Worm (Caenorhabditis elegans) whole organism, late embryonic: ENCODE data around the gene M01H9.3.

Source experiments
- C08G9.2 ChIP-seq: sonication (generic microtip); optimal IDR thresholded peaks from 2 replicates; lab custom pipeline; 2016; ENCODE audit warnings: mild to moderate bottlenecking, missing genetic modification characterization, moderate library complexity, missing compliant biosample characterization
- C38D4.7 ChIP-seq: fragments of 200-800 bp; sonication (Bioruptor generic); optimal IDR thresholded peaks from 2 replicates; lab custom pipeline; 2018; ENCODE audit warnings: mild to moderate bottlenecking, missing genetic modification characterization, moderate library complexity, missing compliant biosample characterization
- K02D7.2 ChIP-seq: sonication (generic microtip); optimal IDR thresholded peaks from 2 replicates; lab custom pipeline; 2017; ENCODE audit warnings: mild to moderate bottlenecking, missing genetic modification characterization, missing compliant biosample characterization
- K09A11.1 ChIP-seq: sonication (generic microtip); optimal IDR thresholded peaks from 2 replicates; lab custom pipeline; 2017; ENCODE audit warnings: antibody characterized with exemption, mild to moderate bottlenecking, missing genetic modification characterization, missing compliant biosample characterization; ENCODE audit not compliant: insufficient read depth
- T23F11.4 ChIP-seq: fragments of 200-800 bp; sonication (Bioruptor generic); optimal IDR thresholded peaks from 2 replicates; lab custom pipeline; 2018; ENCODE audit warnings: mild to moderate bottlenecking, missing genetic modification characterization, missing compliant biosample characterization
- Y22D7AL.16 ChIP-seq: sonication (generic microtip); optimal IDR thresholded peaks from 2 replicates; lab custom pipeline; 2016; ENCODE audit warnings: missing genetic modification characterization, missing compliant biosample characterization
- ama-1 ChIP-seq: fragments of 150-350 bp; optimal IDR thresholded peaks from 2 replicates; lab custom pipeline; 2014
- ceh-19 ChIP-seq: fragments of 200-800 bp; sonication (Bioruptor generic); optimal IDR thresholded peaks from 2 replicates; lab custom pipeline; 2018; ENCODE audit warnings: mild to moderate bottlenecking, missing genetic modification characterization, missing compliant biosample characterization
- ceh-2 ChIP-seq: sonication (generic microtip); optimal IDR thresholded peaks from 2 replicates; lab custom pipeline; 2016; ENCODE audit warnings: missing genotype, missing genetic modification characterization, missing compliant biosample characterization
- ceh-31 ChIP-seq: sonication (generic microtip); optimal IDR thresholded peaks from 2 replicates; lab custom pipeline; 2016; ENCODE audit warnings: missing genetic modification characterization, missing compliant biosample characterization
- elt-4 ChIP-seq: sonication (generic microtip); optimal IDR thresholded peaks from 2 replicates; lab custom pipeline; 2016; ENCODE audit warnings: missing genetic modification characterization, missing compliant biosample characterization
- ets-4 ChIP-seq: sonication (generic microtip); optimal IDR thresholded peaks from 2 replicates; lab custom pipeline; 2016; ENCODE audit warnings: missing genetic modification characterization, missing compliant biosample characterization
- fax-1 ChIP-seq: sonication (generic microtip); optimal IDR thresholded peaks from 2 replicates; lab custom pipeline; 2016; ENCODE audit warnings: missing genotype, missing genetic modification characterization, missing compliant biosample characterization
- fkh-6 ChIP-seq: sonication (generic microtip); optimal IDR thresholded peaks from 2 replicates; lab custom pipeline; 2016; ENCODE audit warnings: missing genetic modification characterization, missing compliant biosample characterization
- gmeb-2 ChIP-seq: sonication (generic microtip); optimal IDR thresholded peaks from 2 replicates; lab custom pipeline; 2016; ENCODE audit warnings: missing genetic modification characterization, inconsistent platforms, missing compliant biosample characterization
- hlh-30 ChIP-seq: sonication (generic microtip); optimal IDR thresholded peaks from 2 replicates; lab custom pipeline; 2017; ENCODE audit warnings: antibody characterized with exemption, missing genetic modification characterization, missing compliant biosample characterization; ENCODE audit not compliant: insufficient read depth
- hlh-8 ChIP-seq: sonication (generic microtip); optimal IDR thresholded peaks from 2 replicates; lab custom pipeline; 2016; ENCODE audit warnings: missing genotype, missing genetic modification characterization, missing compliant biosample characterization
- lim-6 ChIP-seq: sonication (generic microtip); optimal IDR thresholded peaks from 2 replicates; lab custom pipeline; 2016; ENCODE audit warnings: missing genetic modification characterization, missing compliant biosample characterization
- odd-2 ChIP-seq: sonication (generic microtip); optimal IDR thresholded peaks from 2 replicates; lab custom pipeline; 2017; ENCODE audit warnings: antibody characterized with exemption, mild to moderate bottlenecking, missing genetic modification characterization, missing compliant biosample characterization
- pag-3 ChIP-seq: sonication (generic microtip); optimal IDR thresholded peaks from 2 replicates; lab custom pipeline; 2016; ENCODE audit warnings: missing compliant biosample characterization, missing genetic modification characterization, borderline replicate concordance
- pax-1 ChIP-seq: fragments of 150-350 bp; optimal IDR thresholded peaks from 2 replicates; lab custom pipeline; 2014; ENCODE audit warnings: missing biosample characterization, missing genetic modification characterization
- pha-2 ChIP-seq: sonication (generic microtip); optimal IDR thresholded peaks from 2 replicates; lab custom pipeline; 2017; ENCODE audit warnings: mild to moderate bottlenecking, missing genetic modification characterization, missing compliant biosample characterization
- pqm-1 ChIP-seq: sonication (generic microtip); optimal IDR thresholded peaks from 2 replicates; lab custom pipeline; 2016; ENCODE audit warnings: missing genetic modification characterization, missing compliant biosample characterization
- pros-1 ChIP-seq: fragments of 150-350 bp; optimal IDR thresholded peaks from 2 replicates; lab custom pipeline; 2014; ENCODE audit warnings: missing biosample characterization, missing genetic modification reagents, missing genetic modification characterization
- syd-9 ChIP-seq: sonication (generic microtip); optimal IDR thresholded peaks from 2 replicates; lab custom pipeline; 2016; ENCODE audit warnings: mild to moderate bottlenecking, missing genetic modification characterization, moderate library complexity, missing compliant biosample characterization
- ttx-3 ChIP-seq: sonication (generic microtip); optimal IDR thresholded peaks from 2 replicates; lab custom pipeline; 2016; ENCODE audit warnings: missing genetic modification reagents, missing genetic modification characterization, missing compliant biosample characterization
- unc-3 ChIP-seq, 2 experiments: fragments of 200-800 bp in 1 of 2; sonication (Bioruptor generic) in 1 of 2; sonication (generic microtip) in 1 of 2; conservative IDR thresholded peaks in 1 of 2; optimal IDR thresholded peaks in 1 of 2; 2 replicates each; pipeline versions ENCODE4 v1.3.6 to Lab custom; 2016 to 2022; ENCODE audit warnings: missing compliant biosample characterization in 2 of 2, missing genetic modification characterization in 2 of 2, missing genetic modification reagents in 1 of 2
- unc-42 ChIP-seq: sonication (generic microtip); optimal IDR thresholded peaks from 2 replicates; lab custom pipeline; 2016; ENCODE audit warnings: missing genotype, missing genetic modification characterization, missing compliant biosample characterization
- unc-55 ChIP-seq: sonication (generic microtip); optimal IDR thresholded peaks from 2 replicates; lab custom pipeline; 2017; ENCODE audit warnings: missing biosample characterization, missing genetic modification reagents, missing genetic modification characterization
- zip-5 ChIP-seq: sonication (generic microtip); optimal IDR thresholded peaks from 2 replicates; lab custom pipeline; 2016; ENCODE audit warnings: missing genetic modification characterization, missing compliant biosample characterization
- ztf-16 ChIP-seq: sonication (generic microtip); optimal IDR thresholded peaks from 2 replicates; lab custom pipeline; 2017; ENCODE audit warnings: missing genetic modification characterization, missing compliant biosample characterization

M01H9.3 gene

ce11 chrIV:4478612-4479011 lies 1.8 kb upstream of the M01H9.3 start:
- no peak for TF ChIP-seq fkh-6 (tag; lab: Kevin White, UChicago)
- TF ChIP-seq ztf-16 (tag; lab: Kevin White, UChicago): no peak
- no peak for TF ChIP-seq pha-2 (tag; lab: Kevin White, UChicago)
- TF ChIP-seq elt-4 (tag; lab: Kevin White, UChicago): no peak
- TF ChIP-seq K09A11.1 (tag; lab: Kevin White, UChicago): no peak
- TF ChIP-seq unc-55 (GFP tag; lab: Kevin White, UChicago): no peak
- no peak for TF ChIP-seq pax-1 (tag; lab: Kevin White, UChicago)
- TF ChIP-seq ama-1 (lab: Kevin White, UChicago): no peak
- TF ChIP-seq gmeb-2 (tag; lab: Kevin White, UChicago): no peak
- TF ChIP-seq pqm-1 (tag; lab: Kevin White, UChicago): no peak
- no peak for TF ChIP-seq unc-3 (GFP tag; conservative IDR thresholded peaks at IDR 0.05; lab: Robert Waterston, UW)
- no peak for TF ChIP-seq unc-3 (tag; optimal IDR thresholded peaks at IDR 0.05; lab: Kevin White, UChicago)
- TF ChIP-seq ceh-2 (tag; lab: Kevin White, UChicago): no peak

- TF ChIP-seq ama-1 (lab: Kevin White, UChicago) (no peak), ets-4 (tag; lab: Kevin White, UChicago) (no peak), unc-3 (GFP tag; conservative IDR thresholded peaks at IDR 0.05; lab: Robert Waterston, UW) (no peak), unc-3 (tag; optimal IDR thresholded peaks at IDR 0.05; lab: Kevin White, UChicago) (no peak), pag-3 (tag; lab: Kevin White, UChicago) (no peak), ttx-3 (no peak), Y22D7AL.16 (tag; lab: Kevin White, UChicago) (no peak), elt-4 (tag; lab: Kevin White, UChicago) (no peak), unc-42 (tag; lab: Kevin White, UChicago) (no peak), zip-5 (tag; lab: Kevin White, UChicago) (no peak)
These were observed 1.3 kb downstream of the M01H9.3 start for ce11 chrIV:4475362-4476086.

ce11 chrIV:4473767-4474166 lies 3.1 kb downstream of the M01H9.3 start:
- TF ChIP-seq ceh-19 (GFP tag; lab: Kevin White, UChicago): no peak
- no peak for TF ChIP-seq lim-6 (tag; lab: Kevin White, UChicago)
- no peak for TF ChIP-seq fax-1 (tag; lab: Kevin White, UChicago)
- TF ChIP-seq T23F11.4 (GFP tag; lab: Kevin White, UChicago): no peak
- no peak for TF ChIP-seq unc-42 (tag; lab: Kevin White, UChicago)
- TF ChIP-seq hlh-8 (tag; lab: Kevin White, UChicago): no peak
- no peak for TF ChIP-seq C38D4.7
- no peak for TF ChIP-seq pros-1
- no peak for TF ChIP-seq K02D7.2
- no peak for TF ChIP-seq odd-2 (tag; lab: Kevin White, UChicago)
- TF ChIP-seq, all 69 proteins: peak for 0

ce11 chrIV:4472418-4473173 lies 4.3 kb downstream of the M01H9.3 start:
- TF ChIP-seq hlh-30 (tag; lab: Kevin White, UChicago) (peak; percentile 8), ceh-19 (GFP tag; lab: Kevin White, UChicago) (no peak)

DNA sequence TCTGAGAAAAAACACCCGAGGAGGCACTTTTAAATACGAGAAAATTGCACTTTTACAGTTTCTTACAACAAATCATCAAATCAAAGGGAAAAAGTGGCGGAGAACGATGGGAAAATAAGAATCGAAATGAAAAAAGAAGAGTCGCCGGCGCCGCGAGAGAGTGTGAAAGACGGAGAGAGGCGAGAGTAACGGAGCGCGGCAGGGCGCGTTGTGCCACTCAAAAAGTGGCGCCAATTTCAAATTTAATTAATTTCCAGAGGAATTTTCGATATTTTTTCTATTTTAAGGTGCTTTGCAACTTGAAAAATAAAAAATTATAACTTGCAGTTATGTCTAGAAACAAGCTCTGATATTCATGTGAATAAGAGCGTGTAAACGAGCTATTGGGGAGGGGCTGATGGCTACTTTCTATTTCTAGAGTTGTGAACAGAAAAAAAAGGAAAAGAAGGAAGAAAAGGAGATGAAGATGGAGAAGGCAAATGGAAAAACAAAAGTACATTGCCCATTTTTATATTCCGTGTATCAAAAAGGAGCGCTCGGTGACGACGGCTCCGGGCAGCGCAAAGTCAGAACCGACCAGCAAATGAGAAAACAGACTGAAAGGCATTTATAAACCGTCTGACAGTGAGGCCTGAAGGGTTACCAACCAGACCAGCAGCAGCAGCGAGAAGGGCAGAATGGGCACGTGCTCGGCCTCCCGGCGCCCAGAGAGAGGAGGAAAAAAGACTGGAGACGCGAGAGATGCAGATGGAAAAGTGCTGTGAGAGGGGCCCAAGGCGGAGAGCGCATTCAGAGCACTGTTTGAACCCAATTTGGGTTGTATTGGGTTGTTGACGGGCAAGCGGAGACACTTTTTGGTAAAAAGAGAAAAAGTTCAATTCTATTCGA lies 5.7 kb downstream of the M01H9.3 start:
- no peak for TF ChIP-seq unc-3 (GFP tag; conservative IDR thresholded peaks at IDR 0.05; lab: Robert Waterston, UW)
- no peak for TF ChIP-seq unc-3 (tag; optimal IDR thresholded peaks at IDR 0.05; lab: Kevin White, UChicago)
- no peak for TF ChIP-seq syd-9 (tag; lab: Kevin White, UChicago)
- TF ChIP-seq ets-4 (tag; lab: Kevin White, UChicago): no peak
- TF ChIP-seq ceh-31 (tag; lab: Kevin White, UChicago): peak; percentile 23
- peak; percentile 21 for TF ChIP-seq unc-42 (tag; lab: Kevin White, UChicago)
- TF ChIP-seq C08G9.2 (tag; lab: Kevin White, UChicago): peak; percentile 30
